Fruit fly (Drosophila melanogaster): ENCODE data around the gene REPTOR-BP.

REPTOR-BP gene

dm6 chr2L:10276846-10277245 lies 12.9 kb downstream of the REPTOR-BP start (continued):
- TF ChIP-seq chn (GFP tag; optimal IDR thresholded peaks at IDR 0.05), result peak; percentile 42
- no peak for TF ChIP-seq br (optimal IDR thresholded peaks at IDR 0.05)
- TF ChIP-seq sug (tag; optimal IDR thresholded peaks at IDR 0.05), result no peak
- TF ChIP-seq Med (GFP tag), result peak; percentile 86
- no peak for TF ChIP-seq BtbVII (GFP tag; optimal IDR thresholded peaks at IDR 0.05)
- TF ChIP-seq MTF-1 (GFP tag; optimal IDR thresholded peaks at IDR 0.05; ENCODE audit: borderline replicate concordance), result no peak
- TF ChIP-seq NfI (GFP tag; optimal IDR thresholded peaks at IDR 0.05), result no peak
- TF ChIP-seq crp (GFP tag; optimal IDR thresholded peaks at IDR 0.05), result no peak
- TF ChIP-seq E2f2 (GFP tag; IDR thresholded peaks at IDR 0.05), result no peak
- no peak for TF ChIP-seq so (GFP tag; IDR thresholded peaks at IDR 0.05)
- no peak for TF ChIP-seq CG2120 (GFP tag; optimal IDR thresholded peaks at IDR 0.05)
- 0 out of 3 replicates have a peak, but pooled peaks have one; percentile 43 for TF ChIP-seq CG11093 (GFP tag; IDR thresholded peaks at IDR 0.05)
- TF ChIP-seq ftz-f1 (GFP tag; optimal IDR thresholded peaks at IDR 0.05), result no peak
- no peak for TF ChIP-seq tap (tag; optimal IDR thresholded peaks at IDR 0.05)
- TF ChIP-seq CG4424 (GFP tag; optimal IDR thresholded peaks at IDR 0.05), result no peak
- peak; percentile 20 for TF ChIP-seq CG18262 (tag; optimal IDR thresholded peaks at IDR 0.05)
- TF ChIP-seq bowl (GFP tag; IDR thresholded peaks at IDR 0.05), result no peak
- no peak for TF ChIP-seq gfzf (GFP tag; optimal IDR thresholded peaks at IDR 0.05)
- no peak for TF ChIP-seq mld (GFP tag; IDR thresholded peaks at IDR 0.05; ENCODE audit: partially characterized antibody)
- TF ChIP-seq CG13123 (GFP tag; optimal IDR thresholded peaks at IDR 0.05), result no peak
- no peak for TF ChIP-seq klu (GFP tag; IDR thresholded peaks at IDR 0.05)
- TF ChIP-seq wdn (GFP tag; IDR thresholded peaks at IDR 0.05), result no peak
- no peak for TF ChIP-seq Scr (GFP tag; IDR thresholded peaks at IDR 0.05; ENCODE audit: partially characterized antibody)
- TF ChIP-seq hbn (GFP tag; IDR thresholded peaks at IDR 0.05; ENCODE audit: partially characterized antibody), result no peak
- no peak for TF ChIP-seq Abd-B (GFP tag; optimal IDR thresholded peaks at IDR 0.05)
- no peak for TF ChIP-seq CG31441 (GFP tag; IDR thresholded peaks at IDR 0.05)
- TF ChIP-seq pan (optimal IDR thresholded peaks at IDR 0.05), result no peak
- TF ChIP-seq pan (GFP tag; optimal IDR thresholded peaks at IDR 0.05 in 1 of 2, IDR thresholded peaks at IDR 0.05 in 1 of 2), result peak in 1 of 2 experiments; percentile 27
- TF ChIP-seq dpn (GFP tag; optimal IDR thresholded peaks at IDR 0.05), result peak; percentile 5 to 22
- no peak for TF ChIP-seq CG12391 (tag; optimal IDR thresholded peaks at IDR 0.05)
- no peak for TF ChIP-seq CrebB (tag; optimal IDR thresholded peaks at IDR 0.05)
- no peak for TF ChIP-seq Hmr (GFP tag; optimal IDR thresholded peaks at IDR 0.05)
- peak; percentile 89 for TF ChIP-seq zf30C (GFP tag; optimal IDR thresholded peaks at IDR 0.05)
- TF ChIP-seq dmrt11E (tag; optimal IDR thresholded peaks at IDR 0.05), result no peak
- no peak for TF ChIP-seq Nf-YC (tag; optimal IDR thresholded peaks at IDR 0.05)
- TF ChIP-seq NFAT (GFP tag; IDR thresholded peaks at IDR 0.05), result no peak
- TF ChIP-seq CG6791 (GFP tag; IDR thresholded peaks at IDR 0.05; ENCODE audit: partially characterized antibody), result no peak
- TF ChIP-seq Lim3 (GFP tag; IDR thresholded peaks at IDR 0.05), result no peak
- TF ChIP-seq org-1 (GFP tag; optimal IDR thresholded peaks at IDR 0.05), result no peak
- TF ChIP-seq Optix (GFP tag; IDR thresholded peaks at IDR 0.05), result no peak
- TF ChIP-seq Stat92E (GFP tag; optimal IDR thresholded peaks at IDR 0.05), result no peak
- no peak for TF ChIP-seq wek (GFP tag; optimal IDR thresholded peaks at IDR 0.05)
- peak; percentile 50 for TF ChIP-seq NC2β (GFP tag; optimal IDR thresholded peaks at IDR 0.05)
- no peak for TF ChIP-seq CG10274 (GFP tag; optimal IDR thresholded peaks at IDR 0.05)
- TF ChIP-seq CG18599 (GFP tag; optimal IDR thresholded peaks at IDR 0.05), result no peak
- TF ChIP-seq CG5953 (GFP tag; IDR thresholded peaks at IDR 0.05), result no peak
- TF ChIP-seq CG2116 (GFP tag; optimal IDR thresholded peaks at IDR 0.05), result no peak
- peak; percentile 53 for TF ChIP-seq Ets65A (GFP tag)
- TF ChIP-seq trem (tag; optimal IDR thresholded peaks at IDR 0.05), result no peak
- no peak for TF ChIP-seq gro (GFP tag; optimal IDR thresholded peaks at IDR 0.05)
- peak; percentile 43; the same call in 1 of the 2 replicates for TF ChIP-seq sim (GFP tag; IDR thresholded peaks at IDR 0.05)
- TF ChIP-seq CG10543 (GFP tag; optimal IDR thresholded peaks at IDR 0.05), result no peak
